Fruit fly (Drosophila melanogaster): ENCODE measurements around the gene faf.
A peak's percentile ranks its signal among the peaks of the same experiment; 100 is the strongest.

The faf gene

dm6 chr3R:31810073-31810530 is 33.3 kb downstream of the faf start, which contains the start of gene Rift:
Gene Rift, minus strand, starts transcription at chr3R:31810186.
- no peak for TF ChIP-seq CG8632 (GFP tag; optimal IDR thresholded peaks at IDR 0.05)
- TF ChIP-seq CG32006 (GFP tag; optimal IDR thresholded peaks at IDR 0.05): peak; percentile 51
- TF ChIP-seq CG11762 (GFP tag; optimal IDR thresholded peaks at IDR 0.05; ENCODE audit: insufficient read depth): no peak
- no peak for TF ChIP-seq cyc (GFP tag; optimal IDR thresholded peaks at IDR 0.05)
- TF ChIP-seq esn (GFP tag; optimal IDR thresholded peaks at IDR 0.05): peak; percentile 25
- no peak for TF ChIP-seq spab (GFP tag; optimal IDR thresholded peaks at IDR 0.05)
- TF ChIP-seq CG8319 (GFP tag; optimal IDR thresholded peaks at IDR 0.05): no peak
- no peak for TF ChIP-seq Met (GFP tag; optimal IDR thresholded peaks at IDR 0.05)
- peak; percentile 60 for TF ChIP-seq Eip78C (GFP tag)
- TF ChIP-seq CG7368 (GFP tag; optimal IDR thresholded peaks at IDR 0.05): no peak
- TF ChIP-seq CG9139 (GFP tag; optimal IDR thresholded peaks at IDR 0.05): no peak
- no peak for TF ChIP-seq fd85E (GFP tag; optimal IDR thresholded peaks at IDR 0.05)
- no peak for TF ChIP-seq Hr39 (GFP tag; optimal IDR thresholded peaks at IDR 0.05)
- TF ChIP-seq CG10631 (GFP tag; optimal IDR thresholded peaks at IDR 0.05): no peak
- no peak for TF ChIP-seq acj6 (GFP tag; optimal IDR thresholded peaks at IDR 0.05)
- peak; percentile 41 for TF ChIP-seq CG3032 (tag; optimal IDR thresholded peaks at IDR 0.05)
- no peak for TF ChIP-seq svp (GFP tag)
- no peak for TF ChIP-seq Hr38 (GFP tag; optimal IDR thresholded peaks at IDR 0.05)
- TF ChIP-seq CG10669 (GFP tag; optimal IDR thresholded peaks at IDR 0.05): peak; percentile 50
- TF ChIP-seq lz (GFP tag; optimal IDR thresholded peaks at IDR 0.05): peak; percentile 13
- no peak for TF ChIP-seq CG11294 (GFP tag; IDR thresholded peaks at IDR 0.05)
- TF ChIP-seq vri (GFP tag; optimal IDR thresholded peaks at IDR 0.05): no peak
- TF ChIP-seq topi (GFP tag; optimal IDR thresholded peaks at IDR 0.05): peak; percentile 4
- no peak for TF ChIP-seq Blimp-1 (GFP tag; optimal IDR thresholded peaks at IDR 0.05)
- TF ChIP-seq CG6276 (GFP tag; optimal IDR thresholded peaks at IDR 0.05): no peak
- peak; percentile 79 for TF ChIP-seq achi (GFP tag; optimal IDR thresholded peaks at IDR 0.05)
- peak; percentile 43; the same call in 1 of the 2 replicates for TF ChIP-seq CG15336 (GFP tag; IDR thresholded peaks at IDR 0.05)
- TF ChIP-seq net (GFP tag; optimal IDR thresholded peaks at IDR 0.05): peak; percentile 21
- TF ChIP-seq Gug (GFP tag; IDR thresholded peaks at IDR 0.05): no peak
- TF ChIP-seq CG6854 (GFP tag; optimal IDR thresholded peaks at IDR 0.05): no peak
- TF ChIP-seq CG4318 (GFP tag; optimal IDR thresholded peaks at IDR 0.05): no peak
- TF ChIP-seq dsx (GFP tag; optimal IDR thresholded peaks at IDR 0.05; ENCODE audit: poor library complexity, severe bottlenecking): peak; percentile 37
- no peak for TF ChIP-seq salr (GFP tag; optimal IDR thresholded peaks at IDR 0.05)
- no peak for TF ChIP-seq Eip93F (GFP tag; optimal IDR thresholded peaks at IDR 0.05)
- TF ChIP-seq CG6792 (GFP tag; optimal IDR thresholded peaks at IDR 0.05): peak; percentile 1
- TF ChIP-seq Lpt (GFP tag; optimal IDR thresholded peaks at IDR 0.05): no peak
- TF ChIP-seq fd59A (GFP tag; optimal IDR thresholded peaks at IDR 0.05): no peak
- TF ChIP-seq pdm3 (GFP tag; optimal IDR thresholded peaks at IDR 0.05): peak; percentile 18
- peak; percentile 32 for TF ChIP-seq Ets96B (tag; optimal IDR thresholded peaks at IDR 0.05)
- TF ChIP-seq CG8119 (GFP tag; IDR thresholded peaks at IDR 0.05): peak; percentile 64
- TF ChIP-seq CG31627 (GFP tag; optimal IDR thresholded peaks at IDR 0.05): no peak
- no peak for TF ChIP-seq CG34406 (GFP tag; optimal IDR thresholded peaks at IDR 0.05)
- peak; percentile 11 for TF ChIP-seq Sox14 (GFP tag; optimal IDR thresholded peaks at IDR 0.05)
- no peak for TF ChIP-seq fkh (GFP tag; optimal IDR thresholded peaks at IDR 0.05)
- no peak for TF ChIP-seq CG1621 (tag; optimal IDR thresholded peaks at IDR 0.05)
- TF ChIP-seq CG6808 (GFP tag; optimal IDR thresholded peaks at IDR 0.05): peak; percentile 18
- no peak for TF ChIP-seq dac (GFP tag; optimal IDR thresholded peaks at IDR 0.05)
- no peak for TF ChIP-seq Eip75B (GFP tag; optimal IDR thresholded peaks at IDR 0.05)
- peak; percentile 67; the same call in 2 of the 3 replicates for TF ChIP-seq eg (GFP tag; IDR thresholded peaks at IDR 0.05)
- TF ChIP-seq OdsH (GFP tag; optimal IDR thresholded peaks at IDR 0.05): peak; percentile 15
- TF ChIP-seq Hr4 (GFP tag; optimal IDR thresholded peaks at IDR 0.05): peak; percentile 43
- TF ChIP-seq CG3919 (GFP tag; optimal IDR thresholded peaks at IDR 0.05): peak; percentile 31
- peak; percentile 59; the same call in 2 of the 3 replicates for TF ChIP-seq CG6163 (GFP tag; IDR thresholded peaks at IDR 0.05)

Measured in whole organism, prepupa.